Worm (Caenorhabditis elegans): ENCODE data around the gene R04F11.5.

The R04F11.5 gene

DNA sequence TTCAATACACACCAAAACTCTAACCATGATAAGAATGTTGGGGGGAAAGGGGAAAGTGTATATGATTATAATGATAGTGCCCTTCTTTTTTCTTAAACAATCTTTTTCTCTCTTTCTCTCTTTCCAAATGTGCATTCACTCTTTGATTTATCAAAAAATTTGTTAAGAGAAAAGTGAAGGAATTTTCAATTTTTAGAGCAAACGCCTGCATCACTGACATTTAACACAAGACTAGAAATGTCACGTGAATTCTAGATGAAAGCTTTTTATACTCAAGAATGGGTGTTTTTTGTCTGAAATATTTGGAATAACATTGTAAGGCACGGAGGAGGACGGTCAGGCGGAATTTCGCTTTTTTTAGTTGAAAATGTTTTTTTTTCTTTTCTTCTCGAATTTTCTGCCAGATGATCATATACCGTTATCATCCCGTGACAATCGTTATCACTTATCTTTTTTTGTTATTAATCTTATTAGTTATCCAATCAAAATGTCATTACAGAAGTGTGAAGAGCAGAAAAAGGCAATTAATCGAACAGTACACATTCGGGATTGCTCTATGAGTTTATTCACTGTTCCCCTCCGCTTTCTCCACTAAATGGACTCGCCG is 15.7 kb downstream of the R04F11.5 start, which contains the start of the genes frm-7 and F55C5.17:
TSS of gene frm-7 (plus strand) at position 500 of the 607 bp plus-strand sequence.
TSS of gene F55C5.17 (plus strand) at position 557 of the 607 bp plus-strand sequence.
- TF ChIP-seq elt-2 (tag; optimal IDR thresholded peaks at IDR 0.05): peak; percentile 72
- no peak for TF ChIP-seq dpl-1 (GFP tag; optimal IDR thresholded peaks at IDR 0.05)
- no peak for TF ChIP-seq egl-13 (tag; optimal IDR thresholded peaks at IDR 0.05)
- TF ChIP-seq efl-1 (optimal IDR thresholded peaks at IDR 0.05): no peak
- TF ChIP-seq efl-1 (GFP tag; optimal IDR thresholded peaks at IDR 0.05 in 1 of 2): peak in 1 of 2 experiments; percentile 90
- peak in 1 of 2 experiments; percentile 25 for TF ChIP-seq lin-35 (GFP tag; optimal IDR thresholded peaks at IDR 0.05)
- TF ChIP-seq nhr-71 (tag; optimal IDR thresholded peaks at IDR 0.05): peak; percentile 43
- peak in 1 of 6 experiments; percentile 10 for TF ChIP-seq elt-3 (tag; optimal IDR thresholded peaks at IDR 0.05)
- TF ChIP-seq lin-14 (GFP tag; optimal IDR thresholded peaks at IDR 0.05): peak; percentile 25
- TF ChIP-seq nhr-90 (tag; optimal IDR thresholded peaks at IDR 0.05; ENCODE audit: poor library complexity): peak; percentile 40

DNA sequence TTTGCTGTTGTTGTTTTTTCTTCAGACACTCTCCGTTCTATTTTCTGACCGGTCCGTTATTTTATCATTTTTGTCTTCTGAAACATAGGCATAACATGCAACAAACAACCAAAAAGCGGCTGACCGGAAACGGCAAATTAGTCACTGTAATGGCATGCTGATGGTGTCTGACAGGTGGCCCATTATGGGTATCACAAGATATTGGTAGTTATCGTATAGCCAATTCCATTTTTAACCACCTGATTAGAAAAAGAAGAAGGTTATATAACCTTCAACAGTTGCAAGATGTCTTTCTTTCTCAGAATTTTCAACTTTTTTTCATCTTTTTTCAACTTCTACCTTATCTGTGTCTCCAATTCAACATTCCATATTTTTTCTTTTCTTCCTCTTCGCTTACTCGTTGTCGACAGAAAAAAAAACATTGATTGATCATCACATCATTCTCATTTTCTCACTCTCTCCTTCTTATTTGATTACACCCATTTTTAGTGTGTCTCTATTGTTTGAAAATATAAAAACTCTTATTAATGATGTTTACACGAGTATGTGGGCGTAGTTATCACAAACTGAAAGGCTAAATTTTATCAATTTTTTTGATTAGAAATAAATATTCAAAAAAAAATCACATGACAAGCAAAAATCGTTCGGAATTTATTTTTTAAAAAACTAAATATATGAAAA is 16.9 kb downstream of the R04F11.5 start:
- TF ChIP-seq hlh-4 (tag; optimal IDR thresholded peaks at IDR 0.05) (no peak), nhr-20 (tag; optimal IDR thresholded peaks at IDR 0.05) (peak; percentile 52), hpl-2 (GFP tag; optimal IDR thresholded peaks at IDR 0.05) (no peak), ceh-8 (GFP tag; optimal IDR thresholded peaks at IDR 0.05) (no peak), sptf-1 (tag; optimal IDR thresholded peaks at IDR 0.05) (no peak), nhr-76 (tag; optimal IDR thresholded peaks at IDR 0.05) (no peak), pag-3 (tag; optimal IDR thresholded peaks at IDR 0.05; ENCODE audit: borderline replicate concordance, insufficient read depth) (no peak), lin-39 (tag; optimal IDR thresholded peaks at IDR 0.05) (no peak), alr-1 (tag; optimal IDR thresholded peaks at IDR 0.05; ENCODE audit: borderline replicate concordance) (no peak), skn-1 (tag; optimal IDR thresholded peaks at IDR 0.05) (no peak), unc-86 (tag; optimal IDR thresholded peaks at IDR 0.05) (no peak), elt-3 (tag; optimal IDR thresholded peaks at IDR 0.05) (peak in 2 of 6 experiments; percentile 19 to 37), grh-1 (GFP tag; IDR thresholded peaks at IDR 0.05) (no peak), sox-4 (tag; optimal IDR thresholded peaks at IDR 0.05) (no peak), nhr-47 (tag; optimal IDR thresholded peaks at IDR 0.05) (no peak), ztf-11 (tag; optimal IDR thresholded peaks at IDR 0.05) (no peak), nhr-90 (tag; optimal IDR thresholded peaks at IDR 0.05; ENCODE audit: poor library complexity) (peak; percentile 57), mep-1 (tag; optimal IDR thresholded peaks at IDR 0.05) (peak; percentile 43), pqm-1 (tag; optimal IDR thresholded peaks at IDR 0.05) (no peak), vab-15 (tag; optimal IDR thresholded peaks at IDR 0.05) (peak; percentile 92), pax-3 (tag; optimal IDR thresholded peaks at IDR 0.05) (peak; percentile 11), snpc-4 (tag; optimal IDR thresholded peaks at IDR 0.05) (no peak), nhr-71 (tag; optimal IDR thresholded peaks at IDR 0.05) (peak; percentile 61), nhr-11 (tag; optimal IDR thresholded peaks at IDR 0.05) (no peak), unc-130 (tag; optimal IDR thresholded peaks at IDR 0.05) (peak; percentile 62), lir-3 (tag; optimal IDR thresholded peaks at IDR 0.05; ENCODE audit: poor library complexity) (peak; percentile 34), lsy-2 (tag; optimal IDR thresholded peaks at IDR 0.05) (peak; percentile 24 to 53), rnt-1 (tag; optimal IDR thresholded peaks at IDR 0.05) (no peak), mdl-1 (tag; optimal IDR thresholded peaks at IDR 0.05) (peak in 1 of 2 experiments; percentile 36), jun-1 (tag; optimal IDR thresholded peaks at IDR 0.05) (no peak), dpl-1 (GFP tag; optimal IDR thresholded peaks at IDR 0.05) (peak in 1 of 3 experiments; percentile 31), nhr-19 (GFP tag; conservative IDR thresholded peaks at IDR 0.05) (peak; percentile 22; the same call in 1 of the 2 replicates), efl-1 (optimal IDR thresholded peaks at IDR 0.05) (no peak), efl-1 (GFP tag; optimal IDR thresholded peaks at IDR 0.05 in 1 of 2) (peak in 1 of 2 experiments; percentile 89), irx-1 (tag; optimal IDR thresholded peaks at IDR 0.05) (peak; percentile 77), snu-23 (GFP tag; optimal IDR thresholded peaks at IDR 0.05) (peak; percentile 60), ama-1 (optimal IDR thresholded peaks at IDR 0.05) (no peak), elt-2 (tag; optimal IDR thresholded peaks at IDR 0.05) (peak; percentile 62), aha-1 (tag; optimal IDR thresholded peaks at IDR 0.05) (no peak), nhr-85 (tag) (peak; percentile 95), blmp-1 (tag; optimal IDR thresholded peaks at IDR 0.05) (peak; percentile 24), lin-14 (GFP tag; optimal IDR thresholded peaks at IDR 0.05) (peak; percentile 67), tbx-2 (tag; optimal IDR thresholded peaks at IDR 0.05) (peak; percentile 50), zag-1 (tag; optimal IDR thresholded peaks at IDR 0.05) (no peak)
